Worm (Caenorhabditis elegans): ENCODE measurements around the gene ucr-2.3.

ce11 chrIII:901148-901547, 21.5 kb downstream of the ucr-2.3 start, which contains the start of gene sucl-2:
- TF ChIP-seq jun-1 (tag; optimal IDR thresholded peaks at IDR 0.05) (no peak), unc-86 (tag; optimal IDR thresholded peaks at IDR 0.05) (no peak), ceh-8 (GFP tag; optimal IDR thresholded peaks at IDR 0.05) (no peak), lir-3 (tag; optimal IDR thresholded peaks at IDR 0.05; ENCODE audit: poor library complexity) (no peak), C16A3.4 (tag; optimal IDR thresholded peaks at IDR 0.05) (no peak), snpc-4 (tag; optimal IDR thresholded peaks at IDR 0.05) (no peak), mdl-1 (tag; optimal IDR thresholded peaks at IDR 0.05) (no peak), fkh-8 (tag; optimal IDR thresholded peaks at IDR 0.05) (no peak), elt-3 (tag; optimal IDR thresholded peaks at IDR 0.05) (no peak)
